Fruit fly (Drosophila melanogaster) whole organism, pupa: Measurements from ENCODE around the gene Xrp1.

Experiments
- CG14655 ChIP-seq: fragments of 200-800 bp; sonication (Bioruptor generic); optimal IDR thresholded peaks from 3 replicates; lab custom pipeline; 2017; ENCODE audit warnings: mild to moderate bottlenecking, missing biosample characterization, missing genetic modification reagents, missing genetic modification characterization
- CG34367 ChIP-seq: fragments of 200-800 bp; sonication (Bioruptor generic); optimal IDR thresholded peaks from 2 replicates; lab custom pipeline; 2018; ENCODE audit warnings: missing biosample characterization, mild to moderate bottlenecking, missing genetic modification characterization

DNA sequence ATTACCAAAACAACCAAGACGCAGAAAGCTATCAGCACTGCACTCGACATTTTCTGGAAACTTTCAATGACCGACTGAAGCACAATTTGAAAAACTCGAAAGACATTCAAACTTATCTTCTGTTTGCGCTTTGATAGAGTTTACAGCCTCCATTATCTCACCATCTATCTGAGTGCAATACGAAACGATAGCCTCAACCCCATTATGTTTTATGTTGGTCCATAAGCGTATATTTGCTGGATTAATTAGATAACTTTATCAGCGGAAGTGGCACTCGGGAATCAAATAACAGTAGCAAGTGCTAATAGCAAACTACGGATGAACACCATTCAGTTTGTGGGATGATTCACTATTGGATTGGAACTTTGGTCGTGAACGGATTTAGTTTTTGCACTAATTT lies 11.9 kb upstream of the Xrp1 start, which contains the start of gene CG34284:
- TF ChIP-seq CG14655 (GFP tag; lab: Kevin White, UChicago), result no peak
- TF ChIP-seq CG34367 (tag; lab: Kevin White, UChicago), result no peak
